Fruit fly (Drosophila melanogaster) whole organism, prepupa: Measurements from ENCODE around the gene CkIalpha.

ENCODE experiments used
- Blimp-1 ChIP-seq: fragments of 200-800 bp; sonication (Bioruptor generic); optimal IDR thresholded peaks from 3 replicates; lab custom pipeline; 2017; ENCODE audit warnings: missing biosample characterization, missing genetic modification characterization, mild to moderate bottlenecking, moderate library complexity, missing genetic modification reagents
- CG10631 ChIP-seq: fragments of 200-800 bp; sonication (Bioruptor generic); optimal IDR thresholded peaks from 2 replicates; lab custom pipeline; 2016; ENCODE audit warnings: missing biosample characterization, missing genetic modification characterization
- CG10669 ChIP-seq: fragments of 200-800 bp; sonication (Bioruptor generic); optimal IDR thresholded peaks from 3 replicates; lab custom pipeline; 2018; ENCODE audit warnings: missing biosample characterization, mild to moderate bottlenecking, missing genetic modification characterization, moderate library complexity
- CG11294 ChIP-seq: fragments of 200-800 bp; sonication (Bioruptor generic); IDR thresholded peaks from 2 replicates; pipeline ENCODE4 v1.3.6; 2022; ENCODE audit warnings: missing biosample characterization, missing genetic modification characterization
- CG11762 ChIP-seq: fragments of 200-800 bp; sonication (Bioruptor generic); optimal IDR thresholded peaks from 3 replicates; lab custom pipeline; 2016; ENCODE audit warnings: missing biosample characterization, missing genetic modification characterization; ENCODE audit not compliant: insufficient read depth
- CG11902 ChIP-seq: fragments of 200-800 bp; sonication (Bioruptor generic); optimal IDR thresholded peaks from 3 replicates; lab custom pipeline; 2016; ENCODE audit warnings: missing biosample characterization, missing genetic modification characterization
- CG15336 ChIP-seq: fragments of 200-800 bp; sonication (Bioruptor generic); IDR thresholded peaks from 2 replicates; pipeline ENCODE4 v1.3.6; 2022; ENCODE audit warnings: missing biosample characterization, missing genetic modification characterization
- CG1621 ChIP-seq: fragments of 200-800 bp; sonication (Bioruptor generic); optimal IDR thresholded peaks from 3 replicates; lab custom pipeline; 2018; ENCODE audit warnings: missing biosample characterization, mild to moderate bottlenecking, missing genetic modification characterization
- CG16779 ChIP-seq: fragments of 200-800 bp; sonication (Bioruptor generic); optimal IDR thresholded peaks from 3 replicates; lab custom pipeline; 2017; ENCODE audit warnings: missing biosample characterization, mild to moderate bottlenecking, missing genetic modification characterization
- CG3032 ChIP-seq: fragments of 200-800 bp; optimal IDR thresholded peaks from 2 replicates; lab custom pipeline; 2019; ENCODE audit warnings: missing biosample characterization, mild to moderate bottlenecking, missing genetic modification characterization, moderate library complexity
- CG31627 ChIP-seq: fragments of 200-800 bp; sonication (Bioruptor generic); optimal IDR thresholded peaks from 3 replicates; lab custom pipeline; 2016; ENCODE audit warnings: missing biosample characterization, missing genetic modification characterization
- CG32006 ChIP-seq: fragments of 200-800 bp; sonication (Bioruptor generic); optimal IDR thresholded peaks from 3 replicates; lab custom pipeline; 2017; ENCODE audit warnings: missing biosample characterization, mild to moderate bottlenecking, missing genetic modification characterization
- CG34406 ChIP-seq: fragments of 200-800 bp; sonication (Bioruptor generic); optimal IDR thresholded peaks from 3 replicates; lab custom pipeline; 2016; ENCODE audit warnings: missing biosample characterization, missing genetic modification characterization
- CG3919 ChIP-seq: fragments of 200-800 bp; sonication (Bioruptor generic); optimal IDR thresholded peaks from 3 replicates; lab custom pipeline; 2016; ENCODE audit warnings: missing biosample characterization, missing genetic modification characterization
- CG4318 ChIP-seq: fragments of 200-800 bp; sonication (Bioruptor generic); optimal IDR thresholded peaks from 3 replicates; lab custom pipeline; 2017; ENCODE audit warnings: missing biosample characterization, mild to moderate bottlenecking, missing genetic modification characterization
- CG6163 ChIP-seq: fragments of 200-800 bp; sonication (Bioruptor generic); IDR thresholded peaks from 3 replicates; pipeline ENCODE4 v1.3.6; 2022; ENCODE audit warnings: missing biosample characterization, missing genetic modification characterization
- CG6276 ChIP-seq: fragments of 200-800 bp; sonication (Bioruptor generic); optimal IDR thresholded peaks from 2 replicates; lab custom pipeline; 2017; ENCODE audit warnings: missing biosample characterization, mild to moderate bottlenecking, missing genetic modification characterization
- CG6792 ChIP-seq: fragments of 200-800 bp; sonication (Bioruptor generic); optimal IDR thresholded peaks from 3 replicates; lab custom pipeline; 2016; ENCODE audit warnings: missing biosample characterization, missing genetic modification characterization
- CG6808 ChIP-seq: fragments of 200-800 bp; sonication (Bioruptor generic); optimal IDR thresholded peaks from 3 replicates; lab custom pipeline; 2017; ENCODE audit warnings: missing biosample characterization, missing genetic modification characterization, mild to moderate bottlenecking, moderate library complexity, missing genetic modification reagents
- CG6854 ChIP-seq: fragments of 200-800 bp; sonication (Bioruptor generic); optimal IDR thresholded peaks from 2 replicates; lab custom pipeline; 2017; ENCODE audit warnings: missing biosample characterization, mild to moderate bottlenecking, missing genetic modification characterization
- CG8319 ChIP-seq: fragments of 200-800 bp; sonication (Bioruptor generic); optimal IDR thresholded peaks from 3 replicates; lab custom pipeline; 2016; ENCODE audit warnings: missing biosample characterization, missing genetic modification characterization
- CG8632 ChIP-seq: fragments of 200-800 bp; sonication (Bioruptor generic); optimal IDR thresholded peaks from 3 replicates; lab custom pipeline; 2016; ENCODE audit warnings: missing biosample characterization, missing genetic modification characterization
- Eip75B ChIP-seq: fragments of 200-800 bp; sonication (Bioruptor generic); optimal IDR thresholded peaks from 3 replicates; lab custom pipeline; 2016; ENCODE audit warnings: missing biosample characterization, missing genetic modification characterization
- Eip78C ChIP-seq: fragments of 200-800 bp; sonication (Bioruptor generic); peaks from one replicate; lab custom pipeline; 2016; ENCODE audit warnings: missing biosample characterization, missing genetic modification characterization
- Eip93F ChIP-seq: fragments of 200-800 bp; sonication (Bioruptor generic); optimal IDR thresholded peaks from 2 replicates; lab custom pipeline; 2016; ENCODE audit warnings: missing biosample characterization, mild to moderate bottlenecking, missing genetic modification characterization
- Hr4 ChIP-seq: fragments of 200-800 bp; sonication (Bioruptor generic); optimal IDR thresholded peaks from 3 replicates; lab custom pipeline; 2016; ENCODE audit warnings: missing biosample characterization, missing genetic modification characterization
- Lpt ChIP-seq: fragments of 200-800 bp; sonication (Bioruptor generic); optimal IDR thresholded peaks from 3 replicates; lab custom pipeline; 2016; ENCODE audit warnings: missing biosample characterization, missing genetic modification characterization
- Met ChIP-seq: fragments of 200-800 bp; sonication (Bioruptor generic); optimal IDR thresholded peaks from 3 replicates; lab custom pipeline; 2016; ENCODE audit warnings: missing biosample characterization, missing genetic modification characterization
- OdsH ChIP-seq: fragments of 200-800 bp; sonication (Bioruptor generic); optimal IDR thresholded peaks from 3 replicates; lab custom pipeline; 2016; ENCODE audit warnings: missing biosample characterization, missing genetic modification characterization
- Smox ChIP-seq: fragments of 200-800 bp; sonication (Bioruptor generic); optimal IDR thresholded peaks from 3 replicates; lab custom pipeline; 2016; ENCODE audit warnings: missing biosample characterization, missing genetic modification characterization
- Sox102F ChIP-seq: fragments of 200-800 bp; sonication (Bioruptor generic); optimal IDR thresholded peaks from 2 replicates; lab custom pipeline; 2016; ENCODE audit warnings: missing biosample characterization, mild to moderate bottlenecking, missing genetic modification characterization
- Sox15 ChIP-seq: fragments of 200-800 bp; sonication (Bioruptor generic); optimal IDR thresholded peaks from 3 replicates; lab custom pipeline; 2016; ENCODE audit warnings: missing biosample characterization, missing genetic modification characterization
- achi ChIP-seq: fragments of 200-800 bp; sonication (Bioruptor generic); optimal IDR thresholded peaks from 3 replicates; lab custom pipeline; 2016; ENCODE audit warnings: missing biosample characterization, missing genetic modification characterization
- acj6 ChIP-seq: fragments of 200-800 bp; sonication (Bioruptor generic); optimal IDR thresholded peaks from 3 replicates; lab custom pipeline; 2016; ENCODE audit warnings: missing biosample characterization, missing genetic modification characterization
- cyc ChIP-seq: fragments of 200-800 bp; sonication (Bioruptor generic); optimal IDR thresholded peaks from 3 replicates; lab custom pipeline; 2016; ENCODE audit warnings: missing biosample characterization, missing genetic modification characterization
- dac ChIP-seq: fragments of 200-800 bp; sonication (Bioruptor generic); optimal IDR thresholded peaks from 2 replicates; lab custom pipeline; 2017; ENCODE audit warnings: missing biosample characterization, mild to moderate bottlenecking, missing genetic modification characterization
- dsx ChIP-seq: fragments of 200-800 bp; optimal IDR thresholded peaks from 3 replicates; lab custom pipeline; 2019; ENCODE audit warnings: missing biosample characterization, mild to moderate bottlenecking, missing genetic modification characterization, moderate library complexity; ENCODE audit not compliant: poor library complexity, severe bottlenecking
- eg ChIP-seq: fragments of 200-800 bp; sonication (Bioruptor generic); IDR thresholded peaks from 3 replicates; pipeline ENCODE4 v1.3.6; 2022; ENCODE audit warnings: missing biosample characterization, missing genetic modification characterization
- esn ChIP-seq: fragments of 200-800 bp; sonication (Bioruptor generic); optimal IDR thresholded peaks from 2 replicates; lab custom pipeline; 2016; ENCODE audit warnings: missing biosample characterization, mild to moderate bottlenecking, missing genetic modification characterization, moderate library complexity
- fd85E ChIP-seq: fragments of 200-800 bp; sonication (Bioruptor generic); optimal IDR thresholded peaks from 3 replicates; lab custom pipeline; 2016; ENCODE audit warnings: missing biosample characterization, missing genetic modification characterization
- fkh ChIP-seq: fragments of 200-800 bp; sonication (Bioruptor generic); optimal IDR thresholded peaks from 3 replicates; lab custom pipeline; 2017; ENCODE audit warnings: missing biosample characterization, mild to moderate bottlenecking, missing genetic modification characterization, moderate library complexity
- lz ChIP-seq: fragments of 200-800 bp; sonication (Bioruptor generic); optimal IDR thresholded peaks from 3 replicates; lab custom pipeline; 2016; ENCODE audit warnings: missing biosample characterization, missing genetic modification characterization
- net ChIP-seq: fragments of 200-800 bp; sonication (Bioruptor generic); optimal IDR thresholded peaks from 3 replicates; lab custom pipeline; 2016; ENCODE audit warnings: missing biosample characterization, missing genetic modification characterization
- pdm3 ChIP-seq: fragments of 200-800 bp; sonication (Bioruptor generic); optimal IDR thresholded peaks from 3 replicates; lab custom pipeline; 2016; ENCODE audit warnings: missing biosample characterization, missing genetic modification characterization
- salr ChIP-seq, 2 experiments: fragments of 200-800 bp; sonication (Bioruptor generic); optimal IDR thresholded peaks; 3 replicates each; lab custom pipeline; 2016 to 2018; ENCODE audit warnings: missing biosample characterization in 2 of 2, missing genetic modification characterization in 2 of 2, mild to moderate bottlenecking in 1 of 2
- spab ChIP-seq: fragments of 200-800 bp; sonication (Bioruptor generic); optimal IDR thresholded peaks from 2 replicates; lab custom pipeline; 2017; ENCODE audit warnings: missing biosample characterization, mild to moderate bottlenecking, missing genetic modification characterization, missing genetic modification reagents
- ss ChIP-seq, 2 experiments: fragments of 200-800 bp; sonication (Bioruptor generic); optimal IDR thresholded peaks; 2 replicates in 1 of 2; 3 replicates in 1 of 2; lab custom pipeline; 2017 to 2018; ENCODE audit warnings: mild to moderate bottlenecking in 2 of 2, missing biosample characterization in 2 of 2, missing genetic modification characterization in 2 of 2, moderate library complexity in 1 of 2
- svp ChIP-seq: fragments of 200-800 bp; sonication (Bioruptor generic); peaks from one replicate; lab custom pipeline; 2016; ENCODE audit warnings: missing biosample characterization, missing genetic modification characterization
- topi ChIP-seq: fragments of 200-800 bp; sonication (Bioruptor generic); optimal IDR thresholded peaks from 3 replicates; lab custom pipeline; 2016; ENCODE audit warnings: missing biosample characterization, missing genetic modification characterization
- vri ChIP-seq: fragments of 200-800 bp; sonication (Bioruptor generic); optimal IDR thresholded peaks from 3 replicates; lab custom pipeline; 2016; ENCODE audit warnings: missing biosample characterization, mild to moderate bottlenecking, missing genetic modification characterization

CkIalpha gene

DNA sequence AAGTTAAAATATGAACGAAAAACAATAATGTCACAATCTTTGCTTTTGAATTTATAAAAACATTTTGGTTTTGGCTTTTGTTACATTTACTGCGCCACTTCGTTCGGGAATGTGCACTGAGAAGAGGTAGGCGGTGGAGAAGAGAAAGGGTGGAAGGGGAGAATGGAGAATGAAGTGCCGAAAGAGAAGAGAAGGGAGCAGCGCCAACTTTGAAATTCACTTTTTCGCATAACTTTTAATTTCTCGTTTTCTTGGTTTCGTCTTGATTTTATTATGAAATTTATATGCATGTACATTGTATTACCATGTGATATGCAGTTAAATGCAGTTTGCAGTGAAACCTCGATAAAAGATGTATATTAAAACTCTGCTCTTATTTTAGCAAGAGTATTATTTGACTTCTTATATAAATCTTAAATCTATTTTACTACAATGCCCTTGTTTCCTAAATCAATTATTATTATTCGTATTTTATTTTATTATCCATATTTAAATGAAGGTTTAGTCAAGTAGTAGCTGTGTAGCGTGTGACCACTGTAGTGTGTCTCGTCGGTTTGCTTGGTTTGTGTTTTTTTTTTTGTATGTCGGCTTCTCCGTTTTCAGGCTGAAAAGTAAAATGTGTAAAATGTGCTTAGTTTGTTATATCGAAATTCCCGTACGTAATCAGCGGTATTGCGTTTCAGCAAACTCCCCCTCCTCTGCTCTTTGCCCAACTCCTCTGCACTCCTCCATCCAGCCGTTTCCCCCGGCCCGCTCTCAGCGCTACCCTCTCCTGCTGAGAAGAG, 9.4 kb downstream of the CkIalpha start:
- TF ChIP-seq CG32006 (GFP tag; lab: Kevin White, UChicago) (peak; percentile 64), CG8319 (peak; percentile 53), achi (peak; percentile 54), CG6276 (GFP tag; lab: Kevin White, UChicago) (peak; percentile 54), lz (GFP tag; lab: Kevin White, UChicago) (peak; percentile 58), esn (GFP tag; lab: Kevin White, UChicago) (peak; percentile 75), Lpt (GFP tag; lab: Kevin White, UChicago) (no peak), Hr4 (GFP tag; lab: Kevin White, UChicago) (peak; percentile 49), cyc (GFP tag; lab: Kevin White, UChicago) (peak; percentile 28), Blimp-1 (GFP tag; lab: Kevin White, UChicago) (peak; percentile 70), CG10669 (peak; percentile 28), CG15336 (GFP tag; lab: Robert Waterston, UW) (peak; percentile 62), CG6792 (GFP tag; lab: Kevin White, UChicago) (peak; percentile 45), spab (GFP tag; lab: Kevin White, UChicago) (peak; percentile 36), Smox (peak; percentile 64), net (peak; percentile 35), dac (GFP tag; lab: Kevin White, UChicago) (no peak), CG4318 (GFP tag; lab: Kevin White, UChicago) (peak; percentile 33), CG6854 (GFP tag; lab: Kevin White, UChicago) (no peak), CG8632 (GFP tag; lab: Kevin White, UChicago) (peak; percentile 69), pdm3 (peak; percentile 47), OdsH (GFP tag; lab: Kevin White, UChicago) (peak; percentile 56), acj6 (peak; percentile 68), CG31627 (GFP tag; lab: Kevin White, UChicago) (peak; percentile 29), CG11902 (GFP tag; lab: Kevin White, UChicago) (peak; percentile 37), Met (peak; percentile 71), CG11762 (GFP tag; lab: Kevin White, UChicago) (peak; percentile 35), fd85E (GFP tag; lab: Kevin White, UChicago) (no peak), CG11294 (GFP tag; lab: Robert Waterston, UW) (no peak), fkh (GFP tag; lab: Kevin White, UChicago) (no peak), CG6163 (GFP tag; lab: Robert Waterston, UW) (peak; percentile 38; the same call in 2 of the 3 replicates), eg (GFP tag; lab: Robert Waterston, UW) (peak; percentile 52; the same call in 1 of the 3 replicates), CG6808 (GFP tag; lab: Kevin White, UChicago) (peak; percentile 47), CG16779 (tag; lab: Kevin White, UChicago) (no peak), dsx (peak; percentile 51), svp (GFP tag; lab: Kevin White, UChicago) (peak; percentile 77), Eip75B (GFP tag; lab: Kevin White, UChicago) (peak; percentile 21), Sox15 (GFP tag; lab: Kevin White, UChicago) (peak; percentile 6), CG3032 (tag; lab: Kevin White, UChicago) (peak; percentile 59), Eip93F (GFP tag; lab: Kevin White, UChicago) (peak; percentile 21), CG34406 (GFP tag; lab: Kevin White, UChicago) (peak; percentile 77), ss (GFP tag; optimal IDR thresholded peaks at IDR 0.05; lab: Kevin White, UChicago) (peak in 1 of 2 experiments; percentile 34), Sox102F (peak; percentile 47), topi (GFP tag; lab: Kevin White, UChicago) (peak; percentile 66), Eip78C (peak; percentile 85), CG1621 (tag; lab: Kevin White, UChicago) (no peak), vri (GFP tag; lab: Kevin White, UChicago) (no peak), salr (GFP tag; optimal IDR thresholded peaks at IDR 0.05; lab: Kevin White, UChicago) (peak in 1 of 2 experiments; percentile 48), CG3919 (GFP tag; lab: Kevin White, UChicago) (peak; percentile 53), CG10631 (peak; percentile 75)
